Fruit fly (Drosophila melanogaster) Kc167 (cell line): Measurements from ENCODE around the gene elfless.

Experiments
- Myc ChIP-seq: fragments of >200 bp; optimal IDR thresholded peaks from 2 replicates; lab custom pipeline; 2017; ENCODE audit warnings: missing external identifiers
- h ChIP-seq: fragments of >200 bp; optimal IDR thresholded peaks from 3 replicates; lab custom pipeline; 2018; ENCODE audit warnings: missing external identifiers
- insv ChIP-seq: fragments of >200 bp; optimal IDR thresholded peaks from 3 replicates; lab custom pipeline; 2018; ENCODE audit warnings: missing external identifiers
- psq ChIP-seq: fragments of >200 bp; optimal IDR thresholded peaks from 2 replicates; lab custom pipeline; 2017; ENCODE audit warnings: missing external identifiers

- no peak for TF ChIP-seq Myc (lab: Kevin White, UChicago)
- no peak for TF ChIP-seq insv (lab: Kevin White, UChicago)
- no peak for TF ChIP-seq h (lab: Kevin White, UChicago)
- TF ChIP-seq psq (lab: Kevin White, UChicago), result no peak
Measured at dm6 chr2L:18009672-18010071, 1.6 kb downstream of the elfless start.
